Fruit fly (Drosophila melanogaster) whole organism, prepupa: ENCODE results near the gene CG31883.

Experiments used
- Blimp-1 ChIP-seq: fragments of 200-800 bp; sonication (Bioruptor generic); optimal IDR thresholded peaks from 3 replicates; lab custom pipeline; 2017; ENCODE audit warnings: missing biosample characterization, missing genetic modification characterization, mild to moderate bottlenecking, moderate library complexity, missing genetic modification reagents
- CG10631 ChIP-seq: fragments of 200-800 bp; sonication (Bioruptor generic); optimal IDR thresholded peaks from 2 replicates; lab custom pipeline; 2016; ENCODE audit warnings: missing biosample characterization, missing genetic modification characterization
- CG11294 ChIP-seq: fragments of 200-800 bp; sonication (Bioruptor generic); IDR thresholded peaks from 2 replicates; pipeline ENCODE4 v1.3.6; 2022; ENCODE audit warnings: missing biosample characterization, missing genetic modification characterization
- CG11902 ChIP-seq: fragments of 200-800 bp; sonication (Bioruptor generic); optimal IDR thresholded peaks from 3 replicates; lab custom pipeline; 2016; ENCODE audit warnings: missing biosample characterization, missing genetic modification characterization
- CG15336 ChIP-seq: fragments of 200-800 bp; sonication (Bioruptor generic); IDR thresholded peaks from 2 replicates; pipeline ENCODE4 v1.3.6; 2022; ENCODE audit warnings: missing biosample characterization, missing genetic modification characterization
- CG31627 ChIP-seq: fragments of 200-800 bp; sonication (Bioruptor generic); optimal IDR thresholded peaks from 3 replicates; lab custom pipeline; 2016; ENCODE audit warnings: missing biosample characterization, missing genetic modification characterization
- CG32006 ChIP-seq: fragments of 200-800 bp; sonication (Bioruptor generic); optimal IDR thresholded peaks from 3 replicates; lab custom pipeline; 2017; ENCODE audit warnings: missing biosample characterization, mild to moderate bottlenecking, missing genetic modification characterization
- CG3919 ChIP-seq: fragments of 200-800 bp; sonication (Bioruptor generic); optimal IDR thresholded peaks from 3 replicates; lab custom pipeline; 2016; ENCODE audit warnings: missing biosample characterization, missing genetic modification characterization
- CG4318 ChIP-seq: fragments of 200-800 bp; sonication (Bioruptor generic); optimal IDR thresholded peaks from 3 replicates; lab custom pipeline; 2017; ENCODE audit warnings: missing biosample characterization, mild to moderate bottlenecking, missing genetic modification characterization
- CG6163 ChIP-seq: fragments of 200-800 bp; sonication (Bioruptor generic); IDR thresholded peaks from 3 replicates; pipeline ENCODE4 v1.3.6; 2022; ENCODE audit warnings: missing biosample characterization, missing genetic modification characterization
- CG6792 ChIP-seq: fragments of 200-800 bp; sonication (Bioruptor generic); optimal IDR thresholded peaks from 3 replicates; lab custom pipeline; 2016; ENCODE audit warnings: missing biosample characterization, missing genetic modification characterization
- CG6808 ChIP-seq: fragments of 200-800 bp; sonication (Bioruptor generic); optimal IDR thresholded peaks from 3 replicates; lab custom pipeline; 2017; ENCODE audit warnings: missing biosample characterization, missing genetic modification characterization, mild to moderate bottlenecking, moderate library complexity, missing genetic modification reagents
- CG7368 ChIP-seq: fragments of 200-800 bp; sonication (Bioruptor generic); optimal IDR thresholded peaks from 3 replicates; lab custom pipeline; 2016; ENCODE audit warnings: missing biosample characterization, missing genetic modification characterization
- CG8632 ChIP-seq: fragments of 200-800 bp; sonication (Bioruptor generic); optimal IDR thresholded peaks from 3 replicates; lab custom pipeline; 2016; ENCODE audit warnings: missing biosample characterization, missing genetic modification characterization
- CG9139 ChIP-seq: fragments of 200-800 bp; sonication (Bioruptor generic); optimal IDR thresholded peaks from 3 replicates; lab custom pipeline; 2017; ENCODE audit warnings: missing biosample characterization, mild to moderate bottlenecking, missing genetic modification characterization
- Eip75B ChIP-seq: fragments of 200-800 bp; sonication (Bioruptor generic); optimal IDR thresholded peaks from 3 replicates; lab custom pipeline; 2016; ENCODE audit warnings: missing biosample characterization, missing genetic modification characterization
- Eip93F ChIP-seq: fragments of 200-800 bp; sonication (Bioruptor generic); optimal IDR thresholded peaks from 2 replicates; lab custom pipeline; 2016; ENCODE audit warnings: missing biosample characterization, mild to moderate bottlenecking, missing genetic modification characterization
- Ets21C ChIP-seq: fragments of 200-800 bp; sonication (Bioruptor generic); optimal IDR thresholded peaks from 3 replicates; lab custom pipeline; 2016; ENCODE audit warnings: missing biosample characterization, missing genetic modification characterization
- Ets96B ChIP-seq: fragments of 200-800 bp; optimal IDR thresholded peaks from 2 replicates; lab custom pipeline; 2019; ENCODE audit warnings: missing biosample characterization, mild to moderate bottlenecking, missing genetic modification characterization, moderate library complexity
- Gug ChIP-seq: fragments of 200-800 bp; sonication (Bioruptor generic); IDR thresholded peaks from 2 replicates; pipeline ENCODE4 v1.3.6; 2022; ENCODE audit warnings: missing biosample characterization, missing genetic modification characterization
- Hr39 ChIP-seq: fragments of 200-800 bp; sonication (Bioruptor generic); optimal IDR thresholded peaks from 2 replicates; lab custom pipeline; 2016; ENCODE audit warnings: missing biosample characterization, missing genetic modification characterization
- Hr4 ChIP-seq: fragments of 200-800 bp; sonication (Bioruptor generic); optimal IDR thresholded peaks from 3 replicates; lab custom pipeline; 2016; ENCODE audit warnings: missing biosample characterization, missing genetic modification characterization
- Lpt ChIP-seq: fragments of 200-800 bp; sonication (Bioruptor generic); optimal IDR thresholded peaks from 3 replicates; lab custom pipeline; 2016; ENCODE audit warnings: missing biosample characterization, missing genetic modification characterization
- Met ChIP-seq: fragments of 200-800 bp; sonication (Bioruptor generic); optimal IDR thresholded peaks from 3 replicates; lab custom pipeline; 2016; ENCODE audit warnings: missing biosample characterization, missing genetic modification characterization
- Smox ChIP-seq: fragments of 200-800 bp; sonication (Bioruptor generic); optimal IDR thresholded peaks from 3 replicates; lab custom pipeline; 2016; ENCODE audit warnings: missing biosample characterization, missing genetic modification characterization
- Sox102F ChIP-seq: fragments of 200-800 bp; sonication (Bioruptor generic); optimal IDR thresholded peaks from 2 replicates; lab custom pipeline; 2016; ENCODE audit warnings: missing biosample characterization, mild to moderate bottlenecking, missing genetic modification characterization
- Sox14 ChIP-seq: fragments of 200-800 bp; sonication (Bioruptor generic); optimal IDR thresholded peaks from 3 replicates; lab custom pipeline; 2016; ENCODE audit warnings: missing biosample characterization, missing genetic modification characterization
- Sox15 ChIP-seq: fragments of 200-800 bp; sonication (Bioruptor generic); optimal IDR thresholded peaks from 3 replicates; lab custom pipeline; 2016; ENCODE audit warnings: missing biosample characterization, missing genetic modification characterization
- achi ChIP-seq: fragments of 200-800 bp; sonication (Bioruptor generic); optimal IDR thresholded peaks from 3 replicates; lab custom pipeline; 2016; ENCODE audit warnings: missing biosample characterization, missing genetic modification characterization
- dac ChIP-seq: fragments of 200-800 bp; sonication (Bioruptor generic); optimal IDR thresholded peaks from 2 replicates; lab custom pipeline; 2017; ENCODE audit warnings: missing biosample characterization, mild to moderate bottlenecking, missing genetic modification characterization
- dsx ChIP-seq: fragments of 200-800 bp; optimal IDR thresholded peaks from 3 replicates; lab custom pipeline; 2019; ENCODE audit warnings: missing biosample characterization, mild to moderate bottlenecking, missing genetic modification characterization, moderate library complexity; ENCODE audit not compliant: poor library complexity, severe bottlenecking
- eg ChIP-seq: fragments of 200-800 bp; sonication (Bioruptor generic); IDR thresholded peaks from 3 replicates; pipeline ENCODE4 v1.3.6; 2022; ENCODE audit warnings: missing biosample characterization, missing genetic modification characterization
- fd59A ChIP-seq: fragments of 200-800 bp; sonication (Bioruptor generic); optimal IDR thresholded peaks from 2 replicates; lab custom pipeline; 2017; ENCODE audit warnings: missing biosample characterization, mild to moderate bottlenecking, missing genetic modification characterization, missing genetic modification reagents
- fd85E ChIP-seq: fragments of 200-800 bp; sonication (Bioruptor generic); optimal IDR thresholded peaks from 3 replicates; lab custom pipeline; 2016; ENCODE audit warnings: missing biosample characterization, missing genetic modification characterization
- fkh ChIP-seq: fragments of 200-800 bp; sonication (Bioruptor generic); optimal IDR thresholded peaks from 3 replicates; lab custom pipeline; 2017; ENCODE audit warnings: missing biosample characterization, mild to moderate bottlenecking, missing genetic modification characterization, moderate library complexity
- lz ChIP-seq: fragments of 200-800 bp; sonication (Bioruptor generic); optimal IDR thresholded peaks from 3 replicates; lab custom pipeline; 2016; ENCODE audit warnings: missing biosample characterization, missing genetic modification characterization
- pdm3 ChIP-seq: fragments of 200-800 bp; sonication (Bioruptor generic); optimal IDR thresholded peaks from 3 replicates; lab custom pipeline; 2016; ENCODE audit warnings: missing biosample characterization, missing genetic modification characterization
- salr ChIP-seq, 2 experiments: fragments of 200-800 bp; sonication (Bioruptor generic); optimal IDR thresholded peaks; 3 replicates each; lab custom pipeline; 2016 to 2018; ENCODE audit warnings: missing biosample characterization in 2 of 2, missing genetic modification characterization in 2 of 2, mild to moderate bottlenecking in 1 of 2
- svp ChIP-seq: fragments of 200-800 bp; sonication (Bioruptor generic); peaks from one replicate; lab custom pipeline; 2016; ENCODE audit warnings: missing biosample characterization, missing genetic modification characterization
- topi ChIP-seq: fragments of 200-800 bp; sonication (Bioruptor generic); optimal IDR thresholded peaks from 3 replicates; lab custom pipeline; 2016; ENCODE audit warnings: missing biosample characterization, missing genetic modification characterization
- vri ChIP-seq: fragments of 200-800 bp; sonication (Bioruptor generic); optimal IDR thresholded peaks from 3 replicates; lab custom pipeline; 2016; ENCODE audit warnings: missing biosample characterization, mild to moderate bottlenecking, missing genetic modification characterization

CG31883 gene

DNA sequence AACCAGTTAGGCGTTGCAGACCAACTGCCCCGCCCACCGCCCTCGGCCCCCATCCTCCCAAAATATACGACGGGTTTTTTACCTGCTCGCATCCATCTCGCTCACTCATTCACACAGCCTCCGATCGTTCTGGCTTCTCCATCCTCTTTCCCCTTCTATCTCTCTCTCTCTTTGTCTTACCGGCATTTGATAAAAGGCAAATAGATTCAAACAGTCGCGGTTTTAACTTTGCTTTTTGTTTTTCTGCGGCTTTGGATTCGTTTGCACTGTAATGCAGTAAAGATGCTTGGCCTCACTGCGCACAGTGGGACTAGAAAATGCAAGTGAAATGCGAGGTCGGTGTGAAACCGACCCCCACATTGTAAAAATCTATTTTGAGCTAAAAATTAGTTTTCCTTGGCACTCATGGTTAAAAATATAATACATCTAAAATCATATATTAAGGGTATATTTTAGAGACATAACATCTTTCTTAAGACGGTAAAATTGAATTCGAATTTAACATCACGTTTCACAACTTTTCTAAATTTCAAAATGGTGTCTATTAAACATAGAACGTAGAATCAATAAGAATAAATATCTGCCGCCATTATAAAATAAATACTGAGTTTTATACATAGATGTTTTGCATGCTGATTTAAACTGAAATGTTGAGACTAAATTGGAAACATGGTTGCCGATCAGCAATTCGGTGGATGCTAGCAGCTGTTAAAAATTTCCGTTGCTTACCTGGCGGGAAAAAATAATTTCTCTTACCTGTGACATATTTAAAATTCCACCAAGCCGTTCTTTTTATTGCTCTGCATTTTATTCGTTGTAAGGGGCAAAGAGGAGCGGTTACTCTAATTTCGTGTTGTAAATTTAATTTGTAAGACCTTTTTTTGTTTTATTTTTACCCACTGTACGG is 31.7 kb upstream of the CG31883 start (continued):
- TF ChIP-seq Ets21C (GFP tag; lab: Kevin White, UChicago) (peak; percentile 27), Sox102F (GFP tag; lab: Kevin White, UChicago) (peak; percentile 45), Eip75B (GFP tag; lab: Kevin White, UChicago) (peak; percentile 49), salr (GFP tag; optimal IDR thresholded peaks at IDR 0.05; lab: Kevin White, UChicago) (peak in 1 of 2 experiments; percentile 67), CG9139 (GFP tag; lab: Kevin White, UChicago) (no peak), CG3919 (peak; percentile 24), Gug (peak; percentile 63), achi (GFP tag; lab: Kevin White, UChicago) (peak; percentile 31), dsx (GFP tag; lab: Kevin White, UChicago) (no peak), fd85E (GFP tag; lab: Kevin White, UChicago) (no peak)
- TF ChIP-seq, all 60 proteins: peak for 41

DNA sequence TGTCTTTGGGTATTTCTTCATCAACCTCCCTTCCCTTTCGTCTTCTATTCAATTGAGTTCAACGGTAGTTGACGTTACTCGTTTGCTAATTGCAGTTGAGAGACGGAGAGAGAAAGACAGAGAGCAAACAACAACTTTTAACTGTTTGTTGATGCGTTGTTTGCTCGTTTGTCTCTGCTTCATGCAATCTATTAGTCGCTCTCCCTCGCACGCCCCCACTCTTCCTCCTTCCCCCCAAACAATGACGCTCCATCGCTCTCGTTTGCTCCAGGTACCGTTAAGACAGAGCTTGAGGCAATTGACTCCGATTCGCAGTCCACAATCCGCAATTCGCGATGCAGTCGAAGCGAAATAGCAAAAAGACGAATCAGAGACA is 31.0 kb upstream of the CG31883 start:
- TF ChIP-seq CG11294 (GFP tag; lab: Robert Waterston, UW) (no peak), CG10631 (GFP tag; lab: Kevin White, UChicago) (no peak), eg (GFP tag; lab: Robert Waterston, UW) (0 out of 3 replicates have a peak, but pooled peaks have one; percentile 3), fkh (peak; percentile 31), CG6163 (GFP tag; lab: Robert Waterston, UW) (peak; percentile 36; the same call in 2 of the 3 replicates), Met (GFP tag; lab: Kevin White, UChicago) (no peak), CG15336 (GFP tag; lab: Robert Waterston, UW) (peak; percentile 37; the same call in 1 of the 2 replicates), CG4318 (no peak), pdm3 (GFP tag; lab: Kevin White, UChicago) (no peak), Eip75B (GFP tag; lab: Kevin White, UChicago) (no peak), svp (GFP tag; lab: Kevin White, UChicago) (peak; percentile 12)

DNA sequence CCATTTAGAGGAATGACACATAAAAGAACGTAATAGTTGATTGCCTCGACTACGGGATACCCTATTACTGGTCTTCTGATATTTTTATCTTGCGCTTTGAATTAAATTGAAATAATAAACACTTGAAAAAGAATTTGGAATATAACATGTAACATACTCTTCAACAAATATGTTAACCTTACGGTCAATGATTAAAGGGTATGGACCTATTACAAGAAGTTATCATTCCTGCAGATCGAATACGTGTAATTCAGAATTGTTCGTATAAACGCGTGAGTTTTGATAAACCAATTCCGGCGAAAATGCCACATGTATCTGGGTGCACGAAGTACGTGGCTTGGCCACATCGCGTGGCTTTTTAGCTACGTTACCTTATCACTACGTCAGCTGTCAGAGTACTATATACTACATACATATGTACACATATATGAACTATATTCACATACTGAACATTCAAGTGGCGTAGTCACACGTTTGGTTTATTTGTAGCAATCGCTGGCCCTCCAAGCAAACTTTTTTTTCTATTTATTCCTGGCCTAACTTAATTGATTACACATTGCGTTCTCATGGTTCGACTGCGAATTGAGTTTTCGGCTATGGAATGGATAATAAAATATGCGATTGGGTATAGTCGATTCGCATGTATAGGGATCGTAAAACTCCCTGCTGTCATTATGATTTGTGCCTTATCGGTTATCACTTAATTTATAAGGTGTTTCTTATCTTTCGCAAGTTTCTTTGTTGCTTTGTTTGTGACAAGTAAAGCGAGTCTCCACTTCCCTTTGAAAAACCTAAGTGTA is 29.9 kb upstream of the CG31883 start:
- TF ChIP-seq Gug (peak; percentile 22; the same call in 1 of the 2 replicates), Lpt (GFP tag; lab: Kevin White, UChicago) (no peak), fd85E (GFP tag; lab: Kevin White, UChicago) (no peak), Hr4 (GFP tag; lab: Kevin White, UChicago) (peak; percentile 66), CG11902 (GFP tag; lab: Kevin White, UChicago) (peak; percentile 27), Eip93F (GFP tag; lab: Kevin White, UChicago) (peak; percentile 77), dsx (GFP tag; lab: Kevin White, UChicago) (no peak), Sox15 (peak; percentile 32), Sox14 (GFP tag; lab: Kevin White, UChicago) (peak; percentile 62), Eip75B (GFP tag; lab: Kevin White, UChicago) (peak; percentile 30), CG4318 (peak; percentile 14), Ets96B (tag; lab: Kevin White, UChicago) (peak; percentile 49), CG6792 (GFP tag; lab: Kevin White, UChicago) (peak; percentile 40), Smox (peak; percentile 52), CG7368 (GFP tag; lab: Kevin White, UChicago) (peak; percentile 38), salr (GFP tag; optimal IDR thresholded peaks at IDR 0.05; lab: Kevin White, UChicago) (peak in 1 of 2 experiments; percentile 19), lz (GFP tag; lab: Kevin White, UChicago) (peak; percentile 64), CG31627 (GFP tag; lab: Kevin White, UChicago) (peak; percentile 44), CG6808 (GFP tag; lab: Kevin White, UChicago) (peak; percentile 13), CG10631 (GFP tag; lab: Kevin White, UChicago) (peak; percentile 31), CG9139 (GFP tag; lab: Kevin White, UChicago) (no peak), Blimp-1 (GFP tag; lab: Kevin White, UChicago) (peak; percentile 27), eg (GFP tag; lab: Robert Waterston, UW) (peak; percentile 57; the same call in 2 of the 3 replicates), Sox102F (GFP tag; lab: Kevin White, UChicago) (peak; percentile 7), pdm3 (GFP tag; lab: Kevin White, UChicago) (peak; percentile 54), CG8632 (GFP tag; lab: Kevin White, UChicago) (peak; percentile 15), achi (GFP tag; lab: Kevin White, UChicago) (peak; percentile 31), dac (no peak), fd59A (GFP tag; lab: Kevin White, UChicago) (no peak), CG32006 (GFP tag; lab: Kevin White, UChicago) (peak; percentile 61), fkh (no peak), CG6163 (GFP tag; lab: Robert Waterston, UW) (peak; percentile 70), Hr39 (GFP tag; lab: Kevin White, UChicago) (peak; percentile 63), vri (peak; percentile 69), topi (GFP tag; lab: Kevin White, UChicago) (peak; percentile 61)
